Fruit fly (Drosophila melanogaster): Measurements from ENCODE around the gene CG46460.

DNA sequence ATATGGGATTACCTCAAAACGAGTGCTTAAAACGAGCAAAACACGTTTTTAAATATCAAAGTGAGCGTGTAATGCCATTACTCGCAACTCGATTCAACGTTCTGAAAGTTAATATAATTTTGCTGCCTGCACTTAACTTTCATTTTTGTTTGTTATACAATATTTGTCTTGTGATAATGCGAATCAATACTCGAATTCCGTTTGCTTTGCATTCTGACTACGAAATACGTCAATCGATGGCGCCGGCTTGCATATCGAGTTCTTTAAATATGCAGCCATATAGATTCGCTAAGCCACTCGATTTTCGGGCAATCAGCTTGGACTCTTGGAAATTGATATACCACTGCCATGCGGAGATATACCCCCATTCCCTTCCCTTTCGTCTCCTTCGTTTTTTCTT lies 6.4 kb downstream of the CG46460 start:
- TF ChIP-seq usp (GFP tag; optimal IDR thresholded peaks at IDR 0.05) (no peak), psq (optimal IDR thresholded peaks at IDR 0.05) (no peak), Dll (optimal IDR thresholded peaks at IDR 0.05) (no peak), CG8478 (optimal IDR thresholded peaks at IDR 0.05) (no peak), EcR (GFP tag; optimal IDR thresholded peaks at IDR 0.05) (no peak)
